Fruit fly (Drosophila melanogaster) whole organism, wandering third instar larva: ENCODE results near the gene Argk2.

ENCODE experiments used
- Dfd ChIP-seq: fragments of >200 bp; optimal IDR thresholded peaks from 2 replicates; lab custom pipeline; 2017; ENCODE audit warnings: missing biosample characterization, missing genetic modification characterization
- Dif ChIP-seq: fragments of 200-275, 200-300 bp; sonication (Bioruptor generic); optimal IDR thresholded peaks from 2 replicates; lab custom pipeline; 2018; ENCODE audit warnings: missing biosample characterization, missing genetic modification characterization; ENCODE audit not compliant: partially characterized antibody
- HLH106 ChIP-seq: fragments of 200-800 bp; optimal IDR thresholded peaks from 3 replicates; lab custom pipeline; 2019; ENCODE audit warnings: missing biosample characterization, mild to moderate bottlenecking, missing genetic modification characterization, moderate library complexity
- Hnf4 ChIP-seq: fragments of 200-800 bp; sonication (Bioruptor generic); optimal IDR thresholded peaks from 2 replicates; lab custom pipeline; 2016; ENCODE audit warnings: missing biosample characterization, mild to moderate bottlenecking, missing genetic modification characterization
- Hr78 ChIP-seq: fragments of >200 bp; optimal IDR thresholded peaks from 2 replicates; lab custom pipeline; 2017; ENCODE audit warnings: missing biosample characterization, missing genetic modification characterization
- Mio ChIP-seq: sonication (Bioruptor generic); optimal IDR thresholded peaks from 2 replicates; lab custom pipeline; 2016; ENCODE audit warnings: missing biosample characterization, missing genetic modification characterization
- pan ChIP-seq: fragments of >200 bp; optimal IDR thresholded peaks from 2 replicates; lab custom pipeline; 2017
- rgr ChIP-seq: fragments of 200-800 bp; sonication (Bioruptor generic); optimal IDR thresholded peaks from 3 replicates; lab custom pipeline; 2016; ENCODE audit warnings: missing biosample characterization, mild to moderate bottlenecking, missing genetic modification characterization

- no peak for TF ChIP-seq pan (lab: Kevin White, UChicago)
- no peak for TF ChIP-seq HLH106 (tag; lab: Kevin White, UChicago)
- peak; percentile 20 for TF ChIP-seq Dif (GFP tag; lab: Kevin White, UChicago)
- no peak for TF ChIP-seq Dfd (GFP tag; lab: Kevin White, UChicago)
- no peak for TF ChIP-seq Mio (GFP tag; lab: Kevin White, UChicago)
- TF ChIP-seq Hnf4 (GFP tag; lab: Kevin White, UChicago): no peak
- no peak for TF ChIP-seq rgr (GFP tag; lab: Kevin White, UChicago)
- no peak for TF ChIP-seq Hr78 (GFP tag; lab: Kevin White, UChicago)
Measured at dm6 chr3L:9041042-9041477, 6.2 kb upstream of the Argk2 start, which contains the start of gene Doc1.
